Worm (Caenorhabditis elegans): Measurements from ENCODE around the gene srd-16.

DNA sequence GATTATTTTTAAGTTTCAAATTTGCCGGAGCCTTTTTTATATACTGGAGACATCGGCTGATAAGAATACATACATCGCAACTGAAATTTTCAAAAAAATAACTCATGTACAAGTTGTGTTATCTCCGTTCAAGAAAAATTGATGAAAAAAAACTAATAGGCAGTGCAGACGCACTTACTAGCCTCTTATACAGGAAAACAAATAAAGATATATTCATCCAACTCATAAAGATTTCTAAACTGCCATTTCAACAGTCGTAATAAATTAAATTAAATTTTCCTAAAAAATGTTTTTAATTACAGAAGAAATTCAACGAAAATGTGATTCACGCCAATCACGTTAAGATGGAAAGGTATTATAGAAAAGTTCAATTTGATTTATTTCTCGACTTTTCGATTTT lies 2.0 kb upstream of the srd-16 start, which contains the start of gene C04E6.5:
- TF ChIP-seq tbx-11 (GFP tag; IDR thresholded peaks at IDR 0.05) (no peak), ama-1 (optimal IDR thresholded peaks at IDR 0.05) (no peak), ceh-36 (tag; optimal IDR thresholded peaks at IDR 0.05) (no peak), tra-4 (tag; optimal IDR thresholded peaks at IDR 0.05) (no peak), sea-1 (GFP tag; conservative IDR thresholded peaks at IDR 0.05) (no peak), ets-7 (tag; optimal IDR thresholded peaks at IDR 0.05) (no peak), pes-1 (GFP tag; IDR thresholded peaks at IDR 0.05) (no peak), hmg-4 (GFP tag; optimal IDR thresholded peaks at IDR 0.05) (no peak), hmbx-1 (tag; optimal IDR thresholded peaks at IDR 0.05) (no peak)

Measured in whole organism, early embryonic.